Fruit fly (Drosophila melanogaster) whole organism, embryonic: ENCODE measurements around the gene CG9150.

Experiments used
- Bteb2 ChIP-seq: fragments of 200-800 bp; sonication (Bioruptor generic); optimal IDR thresholded peaks from 2 replicates; lab custom pipeline; 2016; ENCODE audit warnings: missing biosample characterization, missing genetic modification characterization
- CG10267 ChIP-seq: fragments of 200-800 bp; sonication (Bioruptor generic); optimal IDR thresholded peaks from 2 replicates; lab custom pipeline; 2018; ENCODE audit warnings: missing biosample characterization, mild to moderate bottlenecking, missing genetic modification characterization, moderate library complexity
- CG10959 ChIP-seq: fragments of 200-800 bp; sonication (Bioruptor generic); IDR thresholded peaks from 2 replicates; pipeline ENCODE4 v1.3.6; 2022; ENCODE audit warnings: missing biosample characterization, missing genetic modification characterization
- CG11093 ChIP-seq: fragments of 200-800 bp; sonication (Bioruptor generic); IDR thresholded peaks from 3 replicates; pipeline ENCODE4 v1.3.6; 2022; ENCODE audit warnings: missing biosample characterization, missing genetic modification characterization
- CG12391 ChIP-seq: fragments of 200-800 bp; sonication (Bioruptor generic); optimal IDR thresholded peaks from 3 replicates; lab custom pipeline; 2018; ENCODE audit warnings: missing biosample characterization, mild to moderate bottlenecking, missing genetic modification characterization, moderate library complexity
- CG1647 ChIP-seq: fragments of 200-800 bp; sonication (Bioruptor generic); optimal IDR thresholded peaks from 3 replicates; lab custom pipeline; 2016; ENCODE audit warnings: missing biosample characterization, missing genetic modification characterization
- CG17568 ChIP-seq: fragments of 200-800 bp; sonication (Bioruptor generic); optimal IDR thresholded peaks from 2 replicates; lab custom pipeline; 2018; ENCODE audit warnings: missing biosample characterization, mild to moderate bottlenecking, missing genetic modification characterization, moderate library complexity
- CG18619 ChIP-seq: fragments of 200-800 bp; sonication (Bioruptor generic); optimal IDR thresholded peaks from 3 replicates; lab custom pipeline; 2017; ENCODE audit warnings: missing biosample characterization, mild to moderate bottlenecking, missing genetic modification characterization
- CG3407 ChIP-seq: fragments of 200-800 bp; sonication (Bioruptor generic); optimal IDR thresholded peaks from 2 replicates; lab custom pipeline; 2018; ENCODE audit warnings: missing biosample characterization, mild to moderate bottlenecking, missing genetic modification characterization
- CG34422 ChIP-seq: fragments of 200-800 bp; sonication (Bioruptor generic); IDR thresholded peaks from 3 replicates; pipeline ENCODE4 v1.3.6; 2022; ENCODE audit warnings: missing biosample characterization, missing genetic modification characterization
- CG4730 ChIP-seq: fragments of 200-800 bp; sonication (Bioruptor generic); IDR thresholded peaks from 2 replicates; pipeline ENCODE4 v1.3.6; 2022; ENCODE audit warnings: missing biosample characterization, missing genetic modification characterization
- CG4820 ChIP-seq: fragments of 200-800 bp; sonication (Bioruptor generic); optimal IDR thresholded peaks from 3 replicates; lab custom pipeline; 2016; ENCODE audit warnings: missing biosample characterization, missing genetic modification characterization
- CG5953 ChIP-seq: fragments of 200-800 bp; sonication (Bioruptor generic); IDR thresholded peaks from 2 replicates; pipeline ENCODE4 v1.3.6; 2022; ENCODE audit warnings: missing biosample characterization, missing genetic modification characterization
- CG6272 ChIP-seq: fragments of 200-800 bp; sonication (Bioruptor generic); IDR thresholded peaks from 2 replicates; pipeline ENCODE4 v1.3.6; 2022; ENCODE audit warnings: missing biosample characterization, missing genetic modification characterization
- CG6689 ChIP-seq: fragments of 200-800 bp; sonication (Bioruptor generic); IDR thresholded peaks from 2 replicates; pipeline ENCODE4 v1.3.6; 2022; ENCODE audit warnings: missing biosample characterization, missing genetic modification characterization
- CG6854 ChIP-seq: fragments of 200-800 bp; sonication (Bioruptor generic); optimal IDR thresholded peaks from 3 replicates; lab custom pipeline; 2017; ENCODE audit warnings: missing biosample characterization, mild to moderate bottlenecking, missing genetic modification characterization
- CG8765 ChIP-seq: fragments of 200-800 bp; sonication (Bioruptor generic); IDR thresholded peaks from 2 replicates; pipeline ENCODE4 v1.3.6; 2022; ENCODE audit warnings: missing biosample characterization, missing genetic modification characterization
- CG9215 ChIP-seq: fragments of 200-800 bp; sonication (Bioruptor generic); IDR thresholded peaks from 2 replicates; pipeline ENCODE4 v1.3.6; 2022; ENCODE audit warnings: missing biosample characterization, missing genetic modification characterization
- ERR ChIP-seq: fragments of 200-800 bp; sonication (Bioruptor generic); optimal IDR thresholded peaks from 2 replicates; lab custom pipeline; 2016; ENCODE audit warnings: missing biosample characterization, missing genetic modification characterization
- GATAe ChIP-seq: fragments of 200-800 bp; sonication (Bioruptor generic); conservative IDR thresholded peaks from 2 replicates; pipeline ENCODE4 v1.3.6; 2022; ENCODE audit warnings: missing biosample characterization, missing genetic modification characterization
- Gug ChIP-seq: fragments of 200-800 bp; sonication (Bioruptor generic); IDR thresholded peaks from 4 replicates; pipeline ENCODE4 v1.3.6; 2022; ENCODE audit warnings: missing biosample characterization, missing genetic modification characterization
- MTF-1 ChIP-seq: fragments of 200-800 bp; sonication (Bioruptor generic); optimal IDR thresholded peaks from 2 replicates; lab custom pipeline; 2018; ENCODE audit warnings: missing biosample characterization, mild to moderate bottlenecking, missing genetic modification characterization, borderline replicate concordance
- Meics ChIP-seq: fragments of 200-800 bp; sonication (Bioruptor generic); optimal IDR thresholded peaks from 2 replicates; lab custom pipeline; 2017; ENCODE audit warnings: missing biosample characterization, mild to moderate bottlenecking, missing genetic modification characterization
- Myb ChIP-seq: fragments of 200-800 bp; sonication (Bioruptor generic); optimal IDR thresholded peaks from 2 replicates; lab custom pipeline; 2016; ENCODE audit warnings: missing biosample characterization, missing genetic modification characterization
- NFAT ChIP-seq: fragments of 200-800 bp; sonication (Bioruptor generic); IDR thresholded peaks from 2 replicates; pipeline ENCODE4 v1.3.6; 2022; ENCODE audit warnings: missing biosample characterization, missing genetic modification characterization
- NfI ChIP-seq: fragments of 200-800 bp; sonication (Bioruptor generic); optimal IDR thresholded peaks from 3 replicates; lab custom pipeline; 2018; ENCODE audit warnings: missing biosample characterization, mild to moderate bottlenecking, missing genetic modification characterization, moderate library complexity
- Optix ChIP-seq: fragments of 200-800 bp; sonication (Bioruptor generic); IDR thresholded peaks from 3 replicates; pipeline ENCODE4 v1.3.6; 2022; ENCODE audit warnings: missing biosample characterization, missing genetic modification characterization
- TFAM ChIP-seq: fragments of 200-800 bp; sonication (Bioruptor generic); optimal IDR thresholded peaks from 2 replicates; lab custom pipeline; 2017; ENCODE audit warnings: missing biosample characterization, missing genetic modification characterization, inconsistent platforms
- bab2 ChIP-seq: fragments of 200-800 bp; sonication (Bioruptor generic); optimal IDR thresholded peaks from 2 replicates; lab custom pipeline; 2016; ENCODE audit warnings: missing biosample characterization, missing genetic modification characterization
- crc ChIP-seq: fragments of 200-800 bp; sonication (Bioruptor generic); optimal IDR thresholded peaks from 2 replicates; lab custom pipeline; 2016; ENCODE audit warnings: missing biosample characterization, missing genetic modification characterization
- crp ChIP-seq, 2 experiments: fragments of 200-800 bp; sonication (Bioruptor generic); optimal IDR thresholded peaks; 2 replicates in 1 of 2; 3 replicates in 1 of 2; lab custom pipeline; 2017; ENCODE audit warnings: missing biosample characterization in 2 of 2, missing genetic modification characterization in 2 of 2, mild to moderate bottlenecking in 1 of 2, moderate library complexity in 1 of 2
- dm ChIP-seq: fragments of 200-800 bp; sonication (Bioruptor generic); optimal IDR thresholded peaks from 3 replicates; lab custom pipeline; 2016; ENCODE audit warnings: missing biosample characterization, missing genetic modification characterization
- ewg ChIP-seq: fragments of 200-800 bp; sonication (Bioruptor generic); optimal IDR thresholded peaks from 3 replicates; lab custom pipeline; 2017; ENCODE audit warnings: mild to moderate bottlenecking, missing biosample characterization, missing genetic modification reagents, missing genetic modification characterization
- fd102C ChIP-seq: fragments of 200-800 bp; sonication (Bioruptor generic); optimal IDR thresholded peaks from 2 replicates; lab custom pipeline; 2018; ENCODE audit warnings: missing biosample characterization, mild to moderate bottlenecking, missing genetic modification characterization, moderate library complexity
- gfzf ChIP-seq: fragments of 200-800 bp; sonication (Bioruptor generic); optimal IDR thresholded peaks from 2 replicates; lab custom pipeline; 2016; ENCODE audit warnings: missing biosample characterization, mild to moderate bottlenecking, missing genetic modification characterization, moderate library complexity
- kay ChIP-seq: fragments of 200-800 bp; sonication (Bioruptor generic); optimal IDR thresholded peaks from 2 replicates; lab custom pipeline; 2016; ENCODE audit warnings: missing biosample characterization, missing genetic modification characterization
- lilli ChIP-seq: fragments of 200-800 bp; sonication (Bioruptor generic); optimal IDR thresholded peaks from 3 replicates; lab custom pipeline; 2016; ENCODE audit warnings: missing biosample characterization, missing genetic modification characterization
- mirr ChIP-seq: fragments of 200-800 bp; sonication (Bioruptor generic); optimal IDR thresholded peaks from 3 replicates; lab custom pipeline; 2018; ENCODE audit warnings: missing biosample characterization, mild to moderate bottlenecking, missing genetic modification characterization
- oc ChIP-seq: fragments of 200-800 bp; sonication (Bioruptor generic); optimal IDR thresholded peaks from 2 replicates; lab custom pipeline; 2018; ENCODE audit warnings: missing biosample characterization, mild to moderate bottlenecking, missing genetic modification characterization, moderate library complexity
- pfk ChIP-seq: fragments of 200-800 bp; sonication (Bioruptor generic); optimal IDR thresholded peaks from 2 replicates; lab custom pipeline; 2018; ENCODE audit warnings: missing biosample characterization, mild to moderate bottlenecking, missing genetic modification characterization, moderate library complexity
- pita ChIP-seq: fragments of 200-800 bp; sonication (Bioruptor generic); optimal IDR thresholded peaks from 2 replicates; lab custom pipeline; 2017; ENCODE audit warnings: missing biosample characterization, mild to moderate bottlenecking, missing genetic modification characterization
- rib ChIP-seq: fragments of 200-800 bp; sonication (Bioruptor generic); IDR thresholded peaks from 2 replicates; pipeline ENCODE4 v1.3.6; 2022; ENCODE audit warnings: missing biosample characterization, missing genetic modification characterization
- row ChIP-seq: fragments of 200-800 bp; sonication (Bioruptor generic); IDR thresholded peaks from 3 replicates; pipeline ENCODE4 v1.3.6; 2022; ENCODE audit warnings: missing biosample characterization, missing genetic modification characterization
- scrt ChIP-seq: fragments of 200-800 bp; sonication (Bioruptor generic); optimal IDR thresholded peaks from 2 replicates; lab custom pipeline; 2018; ENCODE audit warnings: missing biosample characterization, mild to moderate bottlenecking, missing genetic modification characterization, moderate library complexity
- sens-2 ChIP-seq: fragments of 200-800 bp; sonication (Bioruptor generic); IDR thresholded peaks from 2 replicates; pipeline ENCODE4 v1.3.6; 2022; ENCODE audit warnings: missing biosample characterization, missing genetic modification characterization
- slou ChIP-seq: fragments of 200-800 bp; sonication (Bioruptor generic); optimal IDR thresholded peaks from 3 replicates; lab custom pipeline; 2016; ENCODE audit warnings: missing biosample characterization, missing genetic modification characterization
- ssp ChIP-seq: fragments of 200-800 bp; sonication (Bioruptor generic); IDR thresholded peaks from 2 replicates; pipeline ENCODE4 v1.3.6; 2022; ENCODE audit warnings: missing biosample characterization, missing genetic modification characterization
- tap ChIP-seq: fragments of 200-800 bp; optimal IDR thresholded peaks from 3 replicates; lab custom pipeline; 2019; ENCODE audit warnings: missing biosample characterization, mild to moderate bottlenecking, missing genetic modification characterization, moderate library complexity
- z ChIP-seq: fragments of 200-800 bp; sonication (Bioruptor generic); IDR thresholded peaks from 3 replicates; pipeline ENCODE4 v1.3.6; 2022; ENCODE audit warnings: missing biosample characterization, missing genetic modification characterization
- zen2 ChIP-seq: fragments of 200-800 bp; sonication (Bioruptor generic); IDR thresholded peaks from 3 replicates; pipeline ENCODE4 v1.3.6; 2022; ENCODE audit warnings: missing biosample characterization, missing genetic modification characterization; ENCODE audit not compliant: partially characterized antibody
- zfh1 ChIP-seq: fragments of 200-800 bp; sonication (Bioruptor generic); IDR thresholded peaks from 3 replicates; pipeline ENCODE4 v1.3.6; 2022; ENCODE audit warnings: missing biosample characterization, missing genetic modification characterization

Gene CG9150

DNA sequence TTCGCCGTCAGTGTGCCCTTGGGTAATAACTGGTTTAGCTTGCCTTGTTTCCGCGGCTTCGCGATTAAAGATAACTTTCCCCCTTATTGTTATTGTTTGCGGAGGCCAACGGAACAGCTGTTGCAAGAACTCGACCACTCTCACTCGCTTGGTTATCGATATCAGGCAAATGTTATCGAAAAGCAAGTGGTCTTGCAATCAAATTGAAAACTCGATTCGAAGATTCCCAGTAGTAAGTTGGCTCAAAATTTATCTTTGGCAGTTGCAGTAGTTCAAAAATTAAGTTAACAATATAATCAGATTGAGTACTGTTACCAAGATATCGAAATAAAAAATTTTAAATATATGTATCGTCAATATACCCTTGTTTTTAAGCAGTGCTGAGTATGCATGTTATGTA is 2.6 kb downstream of the CG9150 start, which contains the start of the genes Fbw5 and CG9147 (continued):
- peak; percentile 99 for TF ChIP-seq kay (GFP tag; lab: Kevin White, UChicago)
- peak; percentile 99 for TF ChIP-seq CG34422
- no peak for TF ChIP-seq pita (GFP tag; lab: Kevin White, UChicago)
- peak; percentile 98 for TF ChIP-seq CG6854 (GFP tag; lab: Kevin White, UChicago)
- TF ChIP-seq CG9215 (GFP tag; lab: Robert Waterston, UW): peak; percentile 96
- peak; percentile 45 for TF ChIP-seq gfzf (GFP tag; lab: Kevin White, UChicago)
- TF ChIP-seq sens-2 (GFP tag; lab: Robert Waterston, UW): peak; percentile 99
- TF ChIP-seq row: peak; percentile 100
- TF ChIP-seq ewg: peak; percentile 99
- peak; percentile 99 for TF ChIP-seq fd102C
- TF ChIP-seq CG17568 (GFP tag; lab: Kevin White, UChicago): peak; percentile 100
- peak; percentile 99 for TF ChIP-seq CG3407 (GFP tag; lab: Kevin White, UChicago)
- peak; percentile 99 for TF ChIP-seq CG6272 (GFP tag; lab: Robert Waterston, UW)
- TF ChIP-seq NfI: peak; percentile 100
- peak; percentile 100 for TF ChIP-seq lilli (GFP tag; lab: Kevin White, UChicago)
- TF ChIP-seq Meics (GFP tag; lab: Kevin White, UChicago): peak; percentile 99
- TF ChIP-seq CG4730: peak; percentile 99
- TF ChIP-seq rib (GFP tag; lab: Robert Waterston, UW): peak; percentile 99
- peak; percentile 99 for TF ChIP-seq Optix (GFP tag; lab: Robert Waterston, UW)
- peak; percentile 99 for TF ChIP-seq CG6689
- peak; percentile 99 for TF ChIP-seq slou (GFP tag; lab: Kevin White, UChicago)
- peak; percentile 99 for TF ChIP-seq CG1647 (GFP tag; lab: Kevin White, UChicago)
- peak; percentile 97 for TF ChIP-seq scrt
- peak; percentile 100 for TF ChIP-seq zfh1 (GFP tag; lab: Robert Waterston, UW)
- TF ChIP-seq ssp (GFP tag; lab: Robert Waterston, UW): peak; percentile 96
- TF ChIP-seq CG10959 (GFP tag; lab: Robert Waterston, UW): peak; percentile 100
- peak; percentile 99 for TF ChIP-seq CG5953
- peak; percentile 99 for TF ChIP-seq Bteb2 (GFP tag; lab: Kevin White, UChicago)
- TF ChIP-seq TFAM (GFP tag; lab: Kevin White, UChicago): peak; percentile 93
- TF ChIP-seq Gug (GFP tag; lab: Robert Waterston, UW): peak; percentile 99
- TF ChIP-seq CG10267 (tag; lab: Kevin White, UChicago): peak; percentile 98
- peak; percentile 97 for TF ChIP-seq mirr (GFP tag; lab: Kevin White, UChicago)
- peak; percentile 99 for TF ChIP-seq crc
- TF ChIP-seq CG4820: peak; percentile 99
- peak; percentile 100 for TF ChIP-seq CG12391 (tag; lab: Kevin White, UChicago)
- peak; percentile 97 for TF ChIP-seq GATAe (GFP tag; lab: Robert Waterston, UW)
- TF ChIP-seq ERR: peak; percentile 99
- TF ChIP-seq CG8765 (GFP tag; lab: Robert Waterston, UW): peak; percentile 98
- peak; percentile 100 for TF ChIP-seq CG18619 (GFP tag; lab: Kevin White, UChicago)
- TF ChIP-seq z (GFP tag; lab: Robert Waterston, UW): peak; percentile 86
- peak; percentile 100 for TF ChIP-seq oc (tag; lab: Kevin White, UChicago)
- peak; percentile 100 for TF ChIP-seq bab2 (GFP tag; lab: Kevin White, UChicago)
- TF ChIP-seq dm: peak; percentile 99
- peak; percentile 99 for TF ChIP-seq tap (tag; lab: Kevin White, UChicago)
- TF ChIP-seq MTF-1 (GFP tag; lab: Kevin White, UChicago): peak; percentile 97
- peak; percentile 65; the same call in 2 of the 3 replicates for TF ChIP-seq zen2 (GFP tag; lab: Robert Waterston, UW)
- peak; percentile 99 for TF ChIP-seq NFAT
- peak; percentile 99 for TF ChIP-seq CG11093
- TF ChIP-seq pfk: peak; percentile 54
- TF ChIP-seq crp (GFP tag; optimal IDR thresholded peaks at IDR 0.05; lab: Kevin White, UChicago): peak; percentile 83 to 91
- peak; percentile 95 for TF ChIP-seq Myb (GFP tag; lab: Kevin White, UChicago)
